Fruit fly (Drosophila melanogaster) whole organism, embryonic: Measurements from ENCODE around the gene Sr-CI.

Experiments
- Atf-2 ChIP-seq: fragments of 200-800 bp; sonication (Bioruptor generic); optimal IDR thresholded peaks from 2 replicates; lab custom pipeline; 2016; ENCODE audit warnings: missing biosample characterization, missing genetic modification characterization
- Atf6 ChIP-seq: fragments of 200-800 bp; sonication (Bioruptor generic); IDR thresholded peaks from 2 replicates; pipeline ENCODE4 v1.3.6; 2022; ENCODE audit warnings: missing biosample characterization, missing genetic modification characterization
- BEAF-32 ChIP-seq: fragments of 200-800 bp; sonication (Bioruptor generic); optimal IDR thresholded peaks from 3 replicates; lab custom pipeline; 2017; ENCODE audit warnings: missing biosample characterization, missing genetic modification characterization, mild to moderate bottlenecking, moderate library complexity, missing genetic modification reagents
- CG10147 ChIP-seq: fragments of 200-800 bp; sonication (Bioruptor generic); optimal IDR thresholded peaks from 2 replicates; lab custom pipeline; 2019; ENCODE audit warnings: missing biosample characterization, mild to moderate bottlenecking, missing genetic modification characterization, moderate library complexity
- CG10321 ChIP-seq: fragments of 200-800 bp; sonication (Bioruptor generic); IDR thresholded peaks from 2 replicates; pipeline ENCODE4 v1.3.6; 2022; ENCODE audit warnings: missing biosample characterization, missing genetic modification characterization
- CG13123 ChIP-seq: fragments of 200-800 bp; sonication (Bioruptor generic); optimal IDR thresholded peaks from 2 replicates; lab custom pipeline; 2016; ENCODE audit warnings: missing biosample characterization, missing genetic modification characterization
- CG14965 ChIP-seq: fragments of 200-800 bp; sonication (Bioruptor generic); optimal IDR thresholded peaks from 2 replicates; lab custom pipeline; 2016; ENCODE audit warnings: missing biosample characterization, missing genetic modification characterization, borderline replicate concordance
- CG1529 ChIP-seq: fragments of 200-800 bp; sonication (Bioruptor generic); optimal IDR thresholded peaks from 3 replicates; lab custom pipeline; 2018; ENCODE audit warnings: missing biosample characterization, missing genetic modification characterization
- CG18599 ChIP-seq: fragments of 200-800 bp; sonication (Bioruptor generic); optimal IDR thresholded peaks from 3 replicates; lab custom pipeline; 2017; ENCODE audit warnings: missing biosample characterization, missing genetic modification characterization, mild to moderate bottlenecking, moderate library complexity, missing genetic modification reagents
- CG2129 ChIP-seq: fragments of 200-800 bp; sonication (Bioruptor generic); IDR thresholded peaks from 2 replicates; pipeline ENCODE4 v1.3.6; 2022; ENCODE audit warnings: missing biosample characterization, missing genetic modification characterization; ENCODE audit not compliant: partially characterized antibody
- CG30020 ChIP-seq: fragments of 200-800 bp; optimal IDR thresholded peaks from 2 replicates; lab custom pipeline; 2019; ENCODE audit warnings: missing biosample characterization, mild to moderate bottlenecking, missing genetic modification characterization, moderate library complexity
- CG31365 ChIP-seq: fragments of 200-800 bp; sonication (Bioruptor generic); optimal IDR thresholded peaks from 2 replicates; lab custom pipeline; 2018; ENCODE audit warnings: missing biosample characterization, mild to moderate bottlenecking, missing genetic modification characterization
- CG3281 ChIP-seq: fragments of 200-800 bp; sonication (Bioruptor generic); optimal IDR thresholded peaks from 3 replicates; lab custom pipeline; 2017; ENCODE audit warnings: missing biosample characterization, mild to moderate bottlenecking, missing genetic modification characterization
- CG42726 ChIP-seq: fragments of 200-800 bp; sonication (Bioruptor generic); IDR thresholded peaks from 2 replicates; pipeline ENCODE4 v1.3.6; 2022; ENCODE audit warnings: missing biosample characterization, missing genetic modification characterization; ENCODE audit not compliant: partially characterized antibody
- CG4360 ChIP-seq: fragments of 200-800 bp; sonication (Bioruptor generic); IDR thresholded peaks from 2 replicates; pipeline ENCODE4 v1.3.6; 2022; ENCODE audit warnings: missing biosample characterization, missing genetic modification characterization
- CG4404 ChIP-seq: fragments of 200-800 bp; sonication (Bioruptor generic); IDR thresholded peaks from 2 replicates; pipeline ENCODE4 v1.3.6; 2022; ENCODE audit warnings: missing biosample characterization, missing genetic modification characterization
- CG4617 ChIP-seq: fragments of 200-800 bp; sonication (Bioruptor generic); optimal IDR thresholded peaks from 3 replicates; lab custom pipeline; 2016; ENCODE audit warnings: missing biosample characterization, missing genetic modification characterization, borderline replicate concordance
- CG4820 ChIP-seq: fragments of 200-800 bp; sonication (Bioruptor generic); optimal IDR thresholded peaks from 3 replicates; lab custom pipeline; 2016; ENCODE audit warnings: missing biosample characterization, missing genetic modification characterization
- CG6791 ChIP-seq: fragments of 200-800 bp; sonication (Bioruptor generic); IDR thresholded peaks from 3 replicates; pipeline ENCODE4 v1.3.6; 2022; ENCODE audit warnings: missing biosample characterization, missing genetic modification characterization; ENCODE audit not compliant: partially characterized antibody
- CG7271 ChIP-seq: fragments of 200-800 bp; sonication (Bioruptor generic); optimal IDR thresholded peaks from 2 replicates; lab custom pipeline; 2018; ENCODE audit warnings: missing biosample characterization, mild to moderate bottlenecking, missing genetic modification characterization, moderate library complexity
- E2f2 ChIP-seq: fragments of 200-800 bp; sonication (Bioruptor generic); IDR thresholded peaks from 2 replicates; pipeline ENCODE4 v1.3.6; 2022; ENCODE audit warnings: missing biosample characterization, missing genetic modification characterization
- ERR ChIP-seq: fragments of 200-800 bp; sonication (Bioruptor generic); optimal IDR thresholded peaks from 2 replicates; lab custom pipeline; 2016; ENCODE audit warnings: missing biosample characterization, missing genetic modification characterization
- Gug ChIP-seq: fragments of 200-800 bp; sonication (Bioruptor generic); IDR thresholded peaks from 4 replicates; pipeline ENCODE4 v1.3.6; 2022; ENCODE audit warnings: missing biosample characterization, missing genetic modification characterization
- HLH3B ChIP-seq: fragments of 200-800 bp; sonication (Bioruptor generic); IDR thresholded peaks from 2 replicates; pipeline ENCODE4 v1.3.6; 2022; ENCODE audit warnings: missing biosample characterization, missing genetic modification characterization
- Hr3 ChIP-seq: fragments of 200-800 bp; sonication (Bioruptor generic); optimal IDR thresholded peaks from 3 replicates; lab custom pipeline; 2016; ENCODE audit warnings: missing biosample characterization, missing genetic modification characterization
- Hr39 ChIP-seq: fragments of >200 bp; optimal IDR thresholded peaks from 2 replicates; lab custom pipeline; 2017
- NFAT ChIP-seq: fragments of 200-800 bp; sonication (Bioruptor generic); IDR thresholded peaks from 2 replicates; pipeline ENCODE4 v1.3.6; 2022; ENCODE audit warnings: missing biosample characterization, missing genetic modification characterization
- Nf-YB ChIP-seq: fragments of 200-800 bp; sonication (Bioruptor generic); optimal IDR thresholded peaks from 3 replicates; lab custom pipeline; 2019; ENCODE audit warnings: missing biosample characterization, mild to moderate bottlenecking, missing genetic modification characterization, moderate library complexity
- Opbp ChIP-seq: fragments of 200-800 bp; sonication (Bioruptor generic); IDR thresholded peaks from 3 replicates; pipeline ENCODE4 v1.3.6; 2022; ENCODE audit warnings: missing biosample characterization, missing genetic modification characterization; ENCODE audit not compliant: partially characterized antibody
- Rfx ChIP-seq: fragments of 200-800 bp; sonication (Bioruptor generic); IDR thresholded peaks from 2 replicates; pipeline ENCODE4 v1.3.6; 2022; ENCODE audit warnings: missing biosample characterization, missing genetic modification characterization
- Sox102F ChIP-seq: fragments of 200-800 bp; sonication (Bioruptor generic); optimal IDR thresholded peaks from 2 replicates; lab custom pipeline; 2018; ENCODE audit warnings: missing biosample characterization, mild to moderate bottlenecking, missing genetic modification characterization, moderate library complexity
- Taf1 ChIP-seq: fragments of 200-800 bp; sonication (Bioruptor generic); IDR thresholded peaks from 2 replicates; pipeline ENCODE4 v1.3.6; 2022; ENCODE audit warnings: missing biosample characterization, missing genetic modification characterization
- ap ChIP-seq: fragments of 200-800 bp; sonication (Bioruptor generic); IDR thresholded peaks from 2 replicates; pipeline ENCODE4 v1.3.6; 2022; ENCODE audit warnings: missing biosample characterization, missing genetic modification characterization
- cg ChIP-seq: fragments of 200-800 bp; sonication (Bioruptor generic); optimal IDR thresholded peaks from 3 replicates; lab custom pipeline; 2019; ENCODE audit warnings: missing biosample characterization, mild to moderate bottlenecking, missing genetic modification characterization, moderate library complexity
- exex ChIP-seq: fragments of 200-800 bp; sonication (Bioruptor generic); optimal IDR thresholded peaks from 4 replicates; lab custom pipeline; 2018; ENCODE audit warnings: missing biosample characterization, mild to moderate bottlenecking, missing genetic modification characterization, moderate library complexity
- gcm ChIP-seq: fragments of 200-800 bp; sonication (Bioruptor generic); optimal IDR thresholded peaks from 2 replicates; lab custom pipeline; 2019; ENCODE audit warnings: missing biosample characterization, mild to moderate bottlenecking, missing genetic modification characterization, moderate library complexity
- hb ChIP-seq: fragments of 200-800 bp; sonication (Bioruptor generic); IDR thresholded peaks from 3 replicates; pipeline ENCODE4 v1.3.6; 2022; ENCODE audit warnings: missing biosample characterization, missing genetic modification characterization; ENCODE audit not compliant: partially characterized antibody
- kay ChIP-seq: fragments of 200-800 bp; sonication (Bioruptor generic); optimal IDR thresholded peaks from 2 replicates; lab custom pipeline; 2016; ENCODE audit warnings: missing biosample characterization, missing genetic modification characterization
- klu ChIP-seq: fragments of 200-800 bp; sonication (Bioruptor generic); IDR thresholded peaks from 2 replicates; pipeline ENCODE4 v1.3.6; 2022; ENCODE audit warnings: missing biosample characterization, missing genetic modification characterization
- nmo ChIP-seq: fragments of 200-800 bp; sonication (Bioruptor generic); optimal IDR thresholded peaks from 2 replicates; lab custom pipeline; 2018; ENCODE audit warnings: missing biosample characterization, mild to moderate bottlenecking, missing genetic modification characterization, moderate library complexity
- p53 ChIP-seq: fragments of 200-800 bp; sonication (Bioruptor generic); optimal IDR thresholded peaks from 2 replicates; lab custom pipeline; 2016; ENCODE audit warnings: missing biosample characterization, missing genetic modification characterization
- ro ChIP-seq: fragments of 200-800 bp; sonication (Bioruptor generic); IDR thresholded peaks from 2 replicates; pipeline ENCODE4 v1.3.6; 2022; ENCODE audit warnings: missing biosample characterization, missing genetic modification characterization
- salm ChIP-seq: fragments of 200-800 bp; sonication (Bioruptor generic); optimal IDR thresholded peaks from 2 replicates; lab custom pipeline; 2018; ENCODE audit warnings: missing biosample characterization, mild to moderate bottlenecking, missing genetic modification characterization
- seq ChIP-seq: fragments of 200-800 bp; sonication (Bioruptor generic); IDR thresholded peaks from 2 replicates; pipeline ENCODE4 v1.3.6; 2022; ENCODE audit warnings: missing biosample characterization, missing genetic modification characterization
- sima ChIP-seq: fragments of 200-800 bp; sonication (Bioruptor generic); optimal IDR thresholded peaks from 2 replicates; lab custom pipeline; 2016; ENCODE audit warnings: missing biosample characterization, missing genetic modification characterization
- tll ChIP-seq, 2 experiments: fragments of 200-800 bp in 1 of 2; fragments of >200 bp in 1 of 2; sonication (Bioruptor generic) in 1 of 2; optimal IDR thresholded peaks; 2 replicates each; lab custom pipeline; 2017 to 2019; ENCODE audit warnings: missing biosample characterization in 2 of 2, missing genetic modification characterization in 2 of 2, mild to moderate bottlenecking in 1 of 2, moderate library complexity in 1 of 2
- tna ChIP-seq: fragments of 200-800 bp; sonication (Bioruptor generic); IDR thresholded peaks from 2 replicates; pipeline ENCODE4 v1.3.6; 2022; ENCODE audit warnings: missing biosample characterization, missing genetic modification characterization; ENCODE audit not compliant: partially characterized antibody
- toy ChIP-seq: fragments of 200-800 bp; sonication (Bioruptor generic); IDR thresholded peaks from 2 replicates; pipeline ENCODE4 v1.3.6; 2022; ENCODE audit warnings: missing biosample characterization, missing genetic modification characterization
- usp ChIP-seq: fragments of >200 bp; optimal IDR thresholded peaks from 2 replicates; lab custom pipeline; 2017; ENCODE audit warnings: missing biosample characterization, missing genetic modification characterization

The Sr-CI gene

dm6 chr2L:4124629-4125350 lies 3.3 kb downstream of the Sr-CI start (continued):
- TF ChIP-seq CG18599 (GFP tag; lab: Kevin White, UChicago), result peak; percentile 77
- TF ChIP-seq ERR (GFP tag; lab: Kevin White, UChicago), result no peak
- no peak for TF ChIP-seq CG14965
- peak; percentile 49 for TF ChIP-seq CG4820 (GFP tag; lab: Kevin White, UChicago)
- TF ChIP-seq CG31365 (tag; lab: Kevin White, UChicago), result no peak
- no peak for TF ChIP-seq ap (GFP tag; lab: Robert Waterston, UW)
- no peak for TF ChIP-seq exex (tag; lab: Kevin White, UChicago)
- TF ChIP-seq Sox102F (GFP tag; lab: Kevin White, UChicago), result peak; percentile 73
- TF ChIP-seq seq (GFP tag; lab: Robert Waterston, UW), result peak; percentile 49; the same call in 1 of the 2 replicates
- TF ChIP-seq usp (GFP tag; lab: Kevin White, UChicago), result no peak
- TF ChIP-seq tll (GFP tag; optimal IDR thresholded peaks at IDR 0.05; lab: Kevin White, UChicago), result no peak
- TF ChIP-seq kay (GFP tag; lab: Kevin White, UChicago), result peak; percentile 18
- no peak for TF ChIP-seq Hr39 (lab: Kevin White, UChicago)
- no peak for TF ChIP-seq tna (GFP tag; lab: Robert Waterston, UW)
- no peak for TF ChIP-seq CG4617 (GFP tag; lab: Kevin White, UChicago)
- peak; percentile 61 for TF ChIP-seq gcm (GFP tag; lab: Kevin White, UChicago)
- TF ChIP-seq ro (GFP tag; lab: Robert Waterston, UW), result 0 out of 2 replicates have a peak, but pooled peaks have one; percentile 18
- TF ChIP-seq CG1529 (GFP tag; lab: Kevin White, UChicago), result peak; percentile 43
- no peak for TF ChIP-seq hb (GFP tag; lab: Robert Waterston, UW)
- TF ChIP-seq Atf-2, result no peak
- no peak for TF ChIP-seq p53
- no peak for TF ChIP-seq NFAT
- no peak for TF ChIP-seq Atf6 (GFP tag; lab: Robert Waterston, UW)
- TF ChIP-seq Hr3 (GFP tag; lab: Kevin White, UChicago), result peak; percentile 26
- TF ChIP-seq CG10321 (GFP tag; lab: Robert Waterston, UW), result no peak
- TF ChIP-seq nmo, result peak; percentile 71
- TF ChIP-seq Gug, result no peak
- TF ChIP-seq HLH3B (GFP tag; lab: Robert Waterston, UW), result peak; percentile 40; the same call in 1 of the 2 replicates
- TF ChIP-seq sima, result no peak
- peak; percentile 32 for TF ChIP-seq CG10147
- peak; percentile 19; the same call in 1 of the 2 replicates for TF ChIP-seq E2f2 (GFP tag; lab: Robert Waterston, UW)
- TF ChIP-seq CG7271 (tag; lab: Kevin White, UChicago), result peak; percentile 44
- no peak for TF ChIP-seq cg (GFP tag; lab: Kevin White, UChicago)
- TF ChIP-seq CG6791 (GFP tag; lab: Robert Waterston, UW), result no peak
- TF ChIP-seq CG4404 (GFP tag; lab: Robert Waterston, UW), result peak; percentile 35; the same call in 1 of the 2 replicates
- TF ChIP-seq CG30020 (tag; lab: Kevin White, UChicago), result no peak
- TF ChIP-seq CG2129, result no peak
- TF ChIP-seq klu (GFP tag; lab: Robert Waterston, UW), result no peak
- TF ChIP-seq BEAF-32 (GFP tag; lab: Kevin White, UChicago), result no peak
- TF ChIP-seq Opbp (GFP tag; lab: Robert Waterston, UW), result no peak
- TF ChIP-seq CG13123 (GFP tag; lab: Kevin White, UChicago), result no peak
- no peak for TF ChIP-seq CG42726 (GFP tag; lab: Robert Waterston, UW)
- peak; percentile 28 for TF ChIP-seq CG3281 (GFP tag; lab: Kevin White, UChicago)
- no peak for TF ChIP-seq toy
- TF ChIP-seq CG4360 (GFP tag; lab: Robert Waterston, UW), result peak; percentile 46
- peak; percentile 39 for TF ChIP-seq Nf-YB
- 0 out of 2 replicates have a peak, but pooled peaks have one; percentile 22 for TF ChIP-seq Rfx (GFP tag; lab: Robert Waterston, UW)
- TF ChIP-seq salm (tag; lab: Kevin White, UChicago), result peak; percentile 45
- TF ChIP-seq Taf1 (GFP tag; lab: Robert Waterston, UW), result no peak
